Fruit fly (Drosophila melanogaster) whole organism, embryonic: ENCODE results near the gene CG42258.
A peak's percentile ranks its signal among the peaks of the same experiment; 100 is the strongest.

ENCODE experiments used
- Aef1 ChIP-seq: fragments of 200-800 bp; sonication (Bioruptor generic); IDR thresholded peaks from 3 replicates; pipeline ENCODE4 v1.3.6; 2022; ENCODE audit warnings: missing biosample characterization, missing genetic modification characterization
- Bgb ChIP-seq: fragments of 200-800 bp; sonication (Bioruptor generic); IDR thresholded peaks from 2 replicates; pipeline ENCODE4 v1.3.6; 2022; ENCODE audit warnings: missing biosample characterization, missing genetic modification characterization; ENCODE audit not compliant: partially characterized antibody
- CG12071 ChIP-seq: fragments of 200-800 bp; sonication (Bioruptor generic); optimal IDR thresholded peaks from 3 replicates; lab custom pipeline; 2018; ENCODE audit warnings: missing biosample characterization, mild to moderate bottlenecking, missing genetic modification characterization
- CG12299 ChIP-seq: fragments of 200-800 bp; sonication (Bioruptor generic); optimal IDR thresholded peaks from 2 replicates; lab custom pipeline; 2018; ENCODE audit warnings: missing biosample characterization, mild to moderate bottlenecking, missing genetic modification characterization
- CG12942 ChIP-seq: fragments of 200-800 bp; sonication (Bioruptor generic); optimal IDR thresholded peaks from 3 replicates; lab custom pipeline; 2016; ENCODE audit warnings: missing biosample characterization, missing genetic modification characterization
- CG13624 ChIP-seq: fragments of 200-800 bp; sonication (Bioruptor generic); optimal IDR thresholded peaks from 2 replicates; lab custom pipeline; 2016; ENCODE audit warnings: missing biosample characterization, missing genetic modification characterization
- CG14667 ChIP-seq: fragments of 200-800 bp; sonication (Bioruptor generic); IDR thresholded peaks from 2 replicates; pipeline ENCODE4 v1.3.6; 2022; ENCODE audit warnings: missing biosample characterization, missing genetic modification characterization
- CG17385 ChIP-seq: fragments of 200-800 bp; sonication (Bioruptor generic); optimal IDR thresholded peaks from 3 replicates; lab custom pipeline; 2018; ENCODE audit warnings: missing biosample characterization, mild to moderate bottlenecking, missing genetic modification characterization
- CG17829 ChIP-seq: fragments of 200-800 bp; optimal IDR thresholded peaks from 2 replicates; lab custom pipeline; 2019; ENCODE audit warnings: missing biosample characterization, mild to moderate bottlenecking, missing genetic modification characterization, moderate library complexity
- CG18476 ChIP-seq: fragments of 200-800 bp; sonication (Bioruptor generic); optimal IDR thresholded peaks from 2 replicates; lab custom pipeline; 2016; ENCODE audit warnings: missing biosample characterization, mild to moderate bottlenecking, missing genetic modification characterization
- CG2116 ChIP-seq: fragments of 200-800 bp; sonication (Bioruptor generic); optimal IDR thresholded peaks from 3 replicates; lab custom pipeline; 2018; ENCODE audit warnings: missing biosample characterization, mild to moderate bottlenecking, missing genetic modification characterization
- CG2129 ChIP-seq: fragments of 200-800 bp; sonication (Bioruptor generic); IDR thresholded peaks from 2 replicates; pipeline ENCODE4 v1.3.6; 2022; ENCODE audit warnings: missing biosample characterization, missing genetic modification characterization; ENCODE audit not compliant: partially characterized antibody
- CG32532 ChIP-seq: fragments of 200-800 bp; sonication (Bioruptor generic); IDR thresholded peaks from 2 replicates; pipeline ENCODE4 v1.3.6; 2022; ENCODE audit warnings: missing biosample characterization, missing genetic modification characterization
- CG4328 ChIP-seq: fragments of 200-800 bp; sonication (Bioruptor generic); optimal IDR thresholded peaks from 3 replicates; lab custom pipeline; 2017; ENCODE audit warnings: missing biosample characterization, missing genetic modification reagents, missing genetic modification characterization
- CG4404 ChIP-seq: fragments of 200-800 bp; sonication (Bioruptor generic); IDR thresholded peaks from 2 replicates; pipeline ENCODE4 v1.3.6; 2022; ENCODE audit warnings: missing biosample characterization, missing genetic modification characterization
- CG6654 ChIP-seq: fragments of 200-800 bp; sonication (Bioruptor generic); optimal IDR thresholded peaks from 2 replicates; lab custom pipeline; 2017; ENCODE audit warnings: missing biosample characterization, mild to moderate bottlenecking, missing genetic modification characterization
- CG6683 ChIP-seq: fragments of 200-800 bp; sonication (Bioruptor generic); optimal IDR thresholded peaks from 2 replicates; lab custom pipeline; 2017; ENCODE audit warnings: missing biosample characterization, mild to moderate bottlenecking, missing genetic modification characterization, missing genetic modification reagents
- CG6689 ChIP-seq: fragments of 200-800 bp; sonication (Bioruptor generic); IDR thresholded peaks from 2 replicates; pipeline ENCODE4 v1.3.6; 2022; ENCODE audit warnings: missing biosample characterization, missing genetic modification characterization
- CG6791 ChIP-seq: fragments of 200-800 bp; sonication (Bioruptor generic); IDR thresholded peaks from 3 replicates; pipeline ENCODE4 v1.3.6; 2022; ENCODE audit warnings: missing biosample characterization, missing genetic modification characterization; ENCODE audit not compliant: partially characterized antibody
- CG7963 ChIP-seq: fragments of 200-800 bp; sonication (Bioruptor generic); IDR thresholded peaks from 3 replicates; pipeline ENCODE4 v1.3.6; 2022; ENCODE audit warnings: missing biosample characterization, missing genetic modification characterization; ENCODE audit not compliant: partially characterized antibody
- CG8290 ChIP-seq, 3 experiments: fragments of 200-800 bp; sonication (Bioruptor generic); optimal IDR thresholded peaks; 2 replicates each; lab custom pipeline; 2016 to 2019; ENCODE audit warnings: missing biosample characterization in 3 of 3, missing genetic modification characterization in 3 of 3, mild to moderate bottlenecking in 2 of 3, moderate library complexity in 1 of 3
- CG8478 ChIP-seq: fragments of >200 bp; optimal IDR thresholded peaks from 2 replicates; lab custom pipeline; 2018
- CG8944 ChIP-seq: fragments of 200-800 bp; sonication (Bioruptor generic); optimal IDR thresholded peaks from 3 replicates; lab custom pipeline; 2016; ENCODE audit warnings: missing biosample characterization, missing genetic modification characterization
- CG9215 ChIP-seq: fragments of 200-800 bp; sonication (Bioruptor generic); IDR thresholded peaks from 2 replicates; pipeline ENCODE4 v1.3.6; 2022; ENCODE audit warnings: missing biosample characterization, missing genetic modification characterization
- CG9727 ChIP-seq: fragments of 200-800 bp; sonication (Bioruptor generic); optimal IDR thresholded peaks from 3 replicates; lab custom pipeline; 2017; ENCODE audit warnings: missing biosample characterization, mild to moderate bottlenecking, missing genetic modification characterization
- CkIIα-i1 ChIP-seq: fragments of 200-800 bp; sonication (Bioruptor generic); IDR thresholded peaks from 2 replicates; pipeline ENCODE4 v1.3.6; 2022; ENCODE audit warnings: missing biosample characterization, missing genetic modification characterization
- D19B ChIP-seq: fragments of 200-800 bp; sonication (Bioruptor generic); optimal IDR thresholded peaks from 2 replicates; lab custom pipeline; 2017; ENCODE audit warnings: missing biosample characterization, mild to moderate bottlenecking, missing genetic modification characterization
- HLH3B ChIP-seq: fragments of 200-800 bp; sonication (Bioruptor generic); IDR thresholded peaks from 2 replicates; pipeline ENCODE4 v1.3.6; 2022; ENCODE audit warnings: missing biosample characterization, missing genetic modification characterization
- Hmx ChIP-seq: fragments of 200-800 bp; sonication (Bioruptor generic); optimal IDR thresholded peaks from 2 replicates; lab custom pipeline; 2016; ENCODE audit warnings: missing biosample characterization, missing genetic modification characterization
- Max ChIP-seq: fragments of 200-800 bp; sonication (Bioruptor generic); optimal IDR thresholded peaks from 2 replicates; lab custom pipeline; 2016; ENCODE audit warnings: missing biosample characterization, mild to moderate bottlenecking, missing genetic modification characterization
- NC2β ChIP-seq: fragments of 200-800 bp; sonication (Bioruptor generic); optimal IDR thresholded peaks from 2 replicates; lab custom pipeline; 2016; ENCODE audit warnings: missing biosample characterization, missing genetic modification characterization
- Sox102F ChIP-seq: fragments of 200-800 bp; sonication (Bioruptor generic); optimal IDR thresholded peaks from 2 replicates; lab custom pipeline; 2018; ENCODE audit warnings: missing biosample characterization, mild to moderate bottlenecking, missing genetic modification characterization, moderate library complexity
- az2 ChIP-seq: fragments of 200-800 bp; sonication (Bioruptor generic); optimal IDR thresholded peaks from 3 replicates; lab custom pipeline; 2016; ENCODE audit warnings: missing biosample characterization, missing genetic modification characterization
- dimm ChIP-seq: fragments of 200-800 bp; sonication (Bioruptor generic); IDR thresholded peaks from 2 replicates; pipeline ENCODE4 v1.3.6; 2022; ENCODE audit warnings: missing biosample characterization, missing genetic modification characterization
- dmrt11E ChIP-seq: fragments of 200-800 bp; sonication (Bioruptor generic); optimal IDR thresholded peaks from 3 replicates; lab custom pipeline; 2018; ENCODE audit warnings: missing biosample characterization, mild to moderate bottlenecking, missing genetic modification characterization, moderate library complexity
- ems ChIP-seq: fragments of 200-800 bp; sonication (Bioruptor generic); optimal IDR thresholded peaks from 3 replicates; lab custom pipeline; 2016; ENCODE audit warnings: missing biosample characterization, missing genetic modification characterization
- gro ChIP-seq: fragments of 200-800 bp; sonication (Bioruptor generic); optimal IDR thresholded peaks from 2 replicates; lab custom pipeline; 2016; ENCODE audit warnings: missing biosample characterization, missing genetic modification characterization
- kah ChIP-seq: fragments of 200-800 bp; sonication (Bioruptor generic); optimal IDR thresholded peaks from 2 replicates; lab custom pipeline; 2018; ENCODE audit warnings: missing biosample characterization, mild to moderate bottlenecking, missing genetic modification characterization
- lilli ChIP-seq: fragments of 200-800 bp; sonication (Bioruptor generic); optimal IDR thresholded peaks from 3 replicates; lab custom pipeline; 2016; ENCODE audit warnings: missing biosample characterization, missing genetic modification characterization
- peb ChIP-seq: fragments of 200-800 bp; sonication (Bioruptor generic); IDR thresholded peaks from 2 replicates; pipeline ENCODE4 v1.3.6; 2022; ENCODE audit warnings: missing biosample characterization, missing genetic modification characterization
- pzg ChIP-seq: fragments of 200-800 bp; sonication (Bioruptor generic); optimal IDR thresholded peaks from 3 replicates; lab custom pipeline; 2018; ENCODE audit warnings: missing biosample characterization, mild to moderate bottlenecking, missing genetic modification characterization, moderate library complexity
- ro ChIP-seq: fragments of 200-800 bp; sonication (Bioruptor generic); IDR thresholded peaks from 2 replicates; pipeline ENCODE4 v1.3.6; 2022; ENCODE audit warnings: missing biosample characterization, missing genetic modification characterization
- row ChIP-seq: fragments of 200-800 bp; sonication (Bioruptor generic); IDR thresholded peaks from 3 replicates; pipeline ENCODE4 v1.3.6; 2022; ENCODE audit warnings: missing biosample characterization, missing genetic modification characterization
- tup ChIP-seq: fragments of 200-800 bp; sonication (Bioruptor generic); optimal IDR thresholded peaks from 2 replicates; lab custom pipeline; 2016; ENCODE audit warnings: missing biosample characterization, mild to moderate bottlenecking, missing genetic modification characterization, moderate library complexity
- unpg ChIP-seq: fragments of 200-800 bp; sonication (Bioruptor generic); optimal IDR thresholded peaks from 3 replicates; lab custom pipeline; 2018; ENCODE audit warnings: missing biosample characterization, mild to moderate bottlenecking, missing genetic modification characterization, moderate library complexity
- z ChIP-seq: fragments of 200-800 bp; sonication (Bioruptor generic); IDR thresholded peaks from 3 replicates; pipeline ENCODE4 v1.3.6; 2022; ENCODE audit warnings: missing biosample characterization, missing genetic modification characterization
- zf30C ChIP-seq: fragments of 200-800 bp; sonication (Bioruptor generic); optimal IDR thresholded peaks from 3 replicates; lab custom pipeline; 2018; ENCODE audit warnings: missing biosample characterization, mild to moderate bottlenecking, missing genetic modification characterization

Gene CG42258

dm6 chrX:12467241-12467597 is 3.9 kb downstream of the CG42258 start (continued):
- TF ChIP-seq D19B (no peak), pzg (GFP tag; lab: Kevin White, UChicago) (peak; percentile 31), unpg (GFP tag; lab: Kevin White, UChicago) (no peak), CG2116 (GFP tag; lab: Kevin White, UChicago) (peak; percentile 95), ems (GFP tag; lab: Kevin White, UChicago) (no peak), CG8478 (lab: Kevin White, UChicago) (no peak), CG7963 (GFP tag; lab: Robert Waterston, UW) (peak; percentile 58; the same call in 1 of the 3 replicates), CG6791 (GFP tag; lab: Robert Waterston, UW) (peak; percentile 34; the same call in 1 of the 3 replicates), CG6689 (no peak), az2 (GFP tag; lab: Kevin White, UChicago) (no peak), CkIIα-i1 (GFP tag; lab: Robert Waterston, UW) (no peak), lilli (GFP tag; lab: Kevin White, UChicago) (no peak), peb (GFP tag; lab: Robert Waterston, UW) (no peak), Aef1 (GFP tag; lab: Robert Waterston, UW) (no peak), z (GFP tag; lab: Robert Waterston, UW) (no peak), Max (GFP tag; lab: Kevin White, UChicago) (no peak), Bgb (GFP tag; lab: Robert Waterston, UW) (peak; percentile 11; the same call in 1 of the 2 replicates), CG8944 (GFP tag; lab: Kevin White, UChicago) (no peak), CG18476 (GFP tag; lab: Kevin White, UChicago) (no peak), dimm (GFP tag; lab: Robert Waterston, UW) (no peak), NC2β (GFP tag; lab: Kevin White, UChicago) (no peak), CG14667 (no peak), CG17829 (tag; lab: Kevin White, UChicago) (no peak), CG4328 (GFP tag; lab: Kevin White, UChicago) (no peak), CG6654 (GFP tag; lab: Kevin White, UChicago) (no peak), kah (GFP tag; lab: Kevin White, UChicago) (no peak), CG13624 (GFP tag; lab: Kevin White, UChicago) (no peak), CG2129 (GFP tag; lab: Robert Waterston, UW) (no peak), Hmx (GFP tag; lab: Kevin White, UChicago) (no peak), Sox102F (no peak), CG9215 (GFP tag; lab: Robert Waterston, UW) (no peak), CG17385 (GFP tag; lab: Kevin White, UChicago) (no peak), ro (GFP tag; lab: Robert Waterston, UW) (no peak), HLH3B (no peak), CG6683 (GFP tag; lab: Kevin White, UChicago) (no peak), CG4404 (no peak), zf30C (GFP tag; lab: Kevin White, UChicago) (no peak), dmrt11E (tag; lab: Kevin White, UChicago) (no peak), CG8290 (GFP tag; optimal IDR thresholded peaks at IDR 0.05; lab: Kevin White, UChicago) (no peak), CG8290 (tag; optimal IDR thresholded peaks at IDR 0.05; lab: Kevin White, UChicago) (peak in 1 of 2 experiments; percentile 17), CG12942 (no peak), tup (GFP tag; lab: Kevin White, UChicago) (no peak), CG9727 (GFP tag; lab: Kevin White, UChicago) (no peak), CG12299 (no peak), row (no peak), gro (no peak), CG32532 (no peak), CG12071 (GFP tag; lab: Kevin White, UChicago) (no peak)
